Fruit fly (Drosophila melanogaster) whole organism: ENCODE data around the gene CG11598.

Experiments
- CG8478 ChIP-seq: fragments of >200 bp; optimal IDR thresholded peaks from 2 replicates; lab custom pipeline; 2018; ENCODE audit warnings: inconsistent platforms
- psq ChIP-seq: fragments of >200 bp; optimal IDR thresholded peaks from 2 replicates; lab custom pipeline; 2017

DNA sequence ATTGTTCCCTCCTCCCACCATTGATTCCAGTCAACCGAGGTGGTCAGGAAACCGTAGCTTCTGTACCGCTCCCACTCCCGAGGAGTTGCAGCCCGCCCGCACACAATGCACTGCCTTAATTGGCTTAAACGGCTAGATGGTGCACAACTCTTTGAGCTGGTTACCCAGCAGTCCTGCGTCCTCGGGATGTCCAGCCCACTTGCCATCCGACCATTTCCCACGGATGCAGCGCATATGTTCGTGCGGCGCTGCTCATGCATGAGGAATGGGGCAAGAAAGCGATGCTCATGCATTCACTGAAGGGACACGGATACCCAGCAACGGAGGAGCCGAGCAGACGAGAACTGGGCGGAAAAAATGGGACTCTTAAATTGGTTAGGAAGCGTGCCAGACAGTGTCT is 19.2 kb upstream of the CG11598 start:
- TF ChIP-seq psq, result no peak
- TF ChIP-seq CG8478 (lab: Kevin White, UChicago), result no peak
